Fruit fly (Drosophila melanogaster): Measurements from ENCODE around the gene CCT2.

CCT2 gene

DNA sequence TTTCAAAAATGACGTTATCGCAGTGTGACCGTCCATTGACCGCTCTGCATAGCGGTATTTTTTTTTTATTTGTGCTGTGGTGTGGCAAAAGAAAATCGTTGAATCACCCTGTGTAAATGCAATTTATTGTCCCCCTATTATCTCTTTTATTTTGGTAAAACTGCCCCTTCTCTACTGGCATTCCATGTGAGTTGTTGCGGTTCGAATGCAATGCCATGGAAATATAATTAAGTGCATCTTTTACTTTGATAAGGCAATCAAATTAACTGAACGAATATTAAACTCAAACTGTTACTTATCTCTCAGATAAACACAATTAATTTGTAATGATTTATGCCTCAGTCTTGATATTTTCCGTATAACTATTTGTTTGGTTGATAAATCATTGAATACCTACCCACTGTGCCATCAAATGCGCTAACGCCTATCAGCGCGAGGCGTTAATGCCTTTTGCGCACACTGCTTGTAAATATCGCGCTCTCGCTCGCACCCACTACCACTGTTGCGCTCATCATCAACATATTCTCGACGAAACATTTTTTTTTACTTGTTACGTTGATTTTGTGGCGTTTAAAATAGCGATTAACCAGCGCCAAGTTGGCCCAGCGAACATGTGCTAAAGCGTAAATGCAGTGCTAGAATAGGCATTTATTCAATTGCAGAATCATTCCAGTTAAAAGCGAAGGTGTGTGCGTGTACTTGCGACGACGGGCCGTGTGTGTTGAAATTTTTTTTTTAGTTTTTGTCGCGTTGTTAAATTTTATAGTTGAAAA, 19.9 kb downstream of the CCT2 start (continued):
- peak; percentile 36; the same call in 1 of the 2 replicates for TF ChIP-seq CG15336 (GFP tag; IDR thresholded peaks at IDR 0.05)
- peak; percentile 48 for TF ChIP-seq CG3032 (tag; optimal IDR thresholded peaks at IDR 0.05)
- TF ChIP-seq CG16779 (tag; optimal IDR thresholded peaks at IDR 0.05) = no peak
- peak; percentile 23 for TF ChIP-seq Ets96B (tag; optimal IDR thresholded peaks at IDR 0.05)
- TF ChIP-seq net (GFP tag; optimal IDR thresholded peaks at IDR 0.05) = peak; percentile 57
- no peak for TF ChIP-seq eg (GFP tag; IDR thresholded peaks at IDR 0.05)
- peak; percentile 18; the same call in 1 of the 2 replicates for TF ChIP-seq Gug (GFP tag; IDR thresholded peaks at IDR 0.05)
- no peak for TF ChIP-seq Sox102F (GFP tag; optimal IDR thresholded peaks at IDR 0.05)
- peak; percentile 81 for TF ChIP-seq Eip78C (GFP tag)
- TF ChIP-seq esn (GFP tag; optimal IDR thresholded peaks at IDR 0.05) = peak; percentile 59
- peak; percentile 65 for TF ChIP-seq Sox14 (GFP tag; optimal IDR thresholded peaks at IDR 0.05)
- peak; percentile 16 for TF ChIP-seq CG1621 (tag; optimal IDR thresholded peaks at IDR 0.05)
- peak; percentile 71 for TF ChIP-seq Hr39 (GFP tag; optimal IDR thresholded peaks at IDR 0.05)
- TF ChIP-seq Hr4 (GFP tag; optimal IDR thresholded peaks at IDR 0.05) = no peak
- peak; percentile 53 for TF ChIP-seq Sox15 (GFP tag; optimal IDR thresholded peaks at IDR 0.05)
- peak; percentile 66 for TF ChIP-seq CG31627 (GFP tag; optimal IDR thresholded peaks at IDR 0.05)
- TF ChIP-seq fkh (GFP tag; optimal IDR thresholded peaks at IDR 0.05) = peak; percentile 75
- TF ChIP-seq Hr38 (GFP tag; optimal IDR thresholded peaks at IDR 0.05) = no peak
- no peak for TF ChIP-seq svp (GFP tag)
- peak; percentile 66 for TF ChIP-seq CG32006 (GFP tag; optimal IDR thresholded peaks at IDR 0.05)
- TF ChIP-seq CG8632 (GFP tag; optimal IDR thresholded peaks at IDR 0.05) = peak; percentile 46
- peak; percentile 48; the same call in 2 of the 3 replicates for TF ChIP-seq CG8119 (GFP tag; IDR thresholded peaks at IDR 0.05)
- TF ChIP-seq CG6808 (GFP tag; optimal IDR thresholded peaks at IDR 0.05) = no peak
- peak; percentile 42 for TF ChIP-seq CG6792 (GFP tag; optimal IDR thresholded peaks at IDR 0.05)
- TF ChIP-seq CG34406 (GFP tag; optimal IDR thresholded peaks at IDR 0.05) = peak; percentile 21
- no peak for TF ChIP-seq vri (GFP tag; optimal IDR thresholded peaks at IDR 0.05)
- peak; percentile 1 to 46 for TF ChIP-seq salr (GFP tag; optimal IDR thresholded peaks at IDR 0.05)
- peak; percentile 69 for TF ChIP-seq topi (GFP tag; optimal IDR thresholded peaks at IDR 0.05)
- peak; percentile 46 for TF ChIP-seq CG10669 (GFP tag; optimal IDR thresholded peaks at IDR 0.05)
- peak; percentile 55 for TF ChIP-seq lz (GFP tag; optimal IDR thresholded peaks at IDR 0.05)
- TF ChIP-seq CG11762 (GFP tag; optimal IDR thresholded peaks at IDR 0.05; ENCODE audit: insufficient read depth) = peak; percentile 39
- TF ChIP-seq CG10631 (GFP tag; optimal IDR thresholded peaks at IDR 0.05) = peak; percentile 57
- peak; percentile 67 for TF ChIP-seq pdm3 (GFP tag; optimal IDR thresholded peaks at IDR 0.05)
- TF ChIP-seq Lpt (GFP tag; optimal IDR thresholded peaks at IDR 0.05) = no peak
- peak; percentile 16 for TF ChIP-seq CG8319 (GFP tag; optimal IDR thresholded peaks at IDR 0.05)
- no peak for TF ChIP-seq Eip93F (GFP tag; optimal IDR thresholded peaks at IDR 0.05)
- TF ChIP-seq CG7368 (GFP tag; optimal IDR thresholded peaks at IDR 0.05) = no peak
- TF ChIP-seq Blimp-1 (GFP tag; optimal IDR thresholded peaks at IDR 0.05) = no peak
- TF ChIP-seq dsx (GFP tag; optimal IDR thresholded peaks at IDR 0.05; ENCODE audit: poor library complexity, severe bottlenecking) = no peak
- TF ChIP-seq CG11902 (GFP tag; optimal IDR thresholded peaks at IDR 0.05) = peak; percentile 37
- TF ChIP-seq Eip75B (GFP tag; optimal IDR thresholded peaks at IDR 0.05) = peak; percentile 58
- no peak for TF ChIP-seq fd59A (GFP tag; optimal IDR thresholded peaks at IDR 0.05)
- TF ChIP-seq CG9139 (GFP tag; optimal IDR thresholded peaks at IDR 0.05) = no peak
- no peak for TF ChIP-seq CG6276 (GFP tag; optimal IDR thresholded peaks at IDR 0.05)
- peak; percentile 65 for TF ChIP-seq Met (GFP tag; optimal IDR thresholded peaks at IDR 0.05)
